Worm (Caenorhabditis elegans) whole organism, L3 larva: ENCODE results near the gene zhit-1.

Experiments used
- hmg-11 ChIP-seq: sonication (generic microtip); optimal IDR thresholded peaks from 2 replicates; lab custom pipeline; 2016; ENCODE audit warnings: missing genetic modification characterization, missing compliant biosample characterization
- nhr-11 ChIP-seq: fragments of 150-350 bp; optimal IDR thresholded peaks from 2 replicates; lab custom pipeline; 2014; ENCODE audit warnings: missing biosample characterization, missing genetic modification characterization

DNA sequence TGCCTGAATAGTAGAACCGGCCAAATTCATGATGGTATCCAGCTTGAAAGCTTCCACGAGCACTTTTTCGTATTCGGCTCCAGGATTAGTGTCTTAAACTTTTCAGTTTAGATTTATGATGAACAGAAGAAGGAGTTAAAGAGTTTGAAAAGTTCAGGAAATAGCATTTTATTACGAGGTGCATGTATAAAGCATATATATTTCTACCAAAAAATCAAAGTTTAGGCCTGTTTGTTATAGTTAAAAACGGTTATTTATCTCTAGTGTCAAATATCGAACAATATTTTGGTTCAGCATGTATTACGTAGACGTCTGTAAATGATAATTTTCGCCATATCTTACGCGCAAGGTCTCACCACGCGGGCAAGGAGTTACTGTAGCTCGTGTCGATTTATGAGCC is 15.0 kb downstream of the zhit-1 start, which contains the start of gene klc-2:
- TF ChIP-seq hmg-11 (tag; lab: Kevin White, UChicago), result no peak
- no peak for TF ChIP-seq nhr-11
